Fruit fly (Drosophila melanogaster) whole organism, wandering third instar larva: Measurements from ENCODE around the gene mRpL47.
A peak's percentile ranks its signal among the peaks of the same experiment; 100 is the strongest.

Experiments used
- Abd-B ChIP-seq: fragments of >200 bp; optimal IDR thresholded peaks from 2 replicates; lab custom pipeline; 2017; ENCODE audit warnings: missing biosample characterization, missing genetic modification characterization
- CG32264 ChIP-seq: fragments of 200-800 bp; sonication (Bioruptor generic); optimal IDR thresholded peaks from 2 replicates; lab custom pipeline; 2016; ENCODE audit warnings: missing biosample characterization, missing genetic modification characterization
- CG9705 ChIP-seq: fragments of 200-800 bp; sonication (Bioruptor generic); optimal IDR thresholded peaks from 2 replicates; lab custom pipeline; 2018; ENCODE audit warnings: missing biosample characterization, mild to moderate bottlenecking, missing genetic modification characterization
- CrebA ChIP-seq: fragments of 200-800 bp; sonication (Bioruptor generic); optimal IDR thresholded peaks from 2 replicates; lab custom pipeline; 2016; ENCODE audit warnings: missing biosample characterization, mild to moderate bottlenecking, missing genetic modification characterization, borderline replicate concordance
- Dfd ChIP-seq: fragments of >200 bp; optimal IDR thresholded peaks from 2 replicates; lab custom pipeline; 2017; ENCODE audit warnings: missing biosample characterization, missing genetic modification characterization
- Dif ChIP-seq: fragments of 200-275, 200-300 bp; sonication (Bioruptor generic); optimal IDR thresholded peaks from 2 replicates; lab custom pipeline; 2018; ENCODE audit warnings: missing biosample characterization, missing genetic modification characterization; ENCODE audit not compliant: partially characterized antibody
- HLH106 ChIP-seq: fragments of 200-800 bp; optimal IDR thresholded peaks from 3 replicates; lab custom pipeline; 2019; ENCODE audit warnings: missing biosample characterization, mild to moderate bottlenecking, missing genetic modification characterization, moderate library complexity
- Hr78 ChIP-seq: fragments of >200 bp; optimal IDR thresholded peaks from 2 replicates; lab custom pipeline; 2017; ENCODE audit warnings: missing biosample characterization, missing genetic modification characterization
- Jra ChIP-seq: sonication (Bioruptor generic); optimal IDR thresholded peaks from 2 replicates; lab custom pipeline; 2016; ENCODE audit warnings: missing biosample characterization, missing genetic modification characterization
- Myc ChIP-seq: fragments of >200 bp; optimal IDR thresholded peaks from 2 replicates; lab custom pipeline; 2017
- OdsH ChIP-seq: fragments of 200-800 bp; sonication (Bioruptor generic); optimal IDR thresholded peaks from 2 replicates; lab custom pipeline; 2016; ENCODE audit warnings: missing biosample characterization, mild to moderate bottlenecking, missing genetic modification characterization
- Rel ChIP-seq, 2 experiments: fragments of 200-800 bp; sonication (Bioruptor generic) in 1 of 2; optimal IDR thresholded peaks; 2 replicates in 1 of 2; 3 replicates in 1 of 2; lab custom pipeline; 2016 to 2019; ENCODE audit warnings: mild to moderate bottlenecking in 2 of 2, missing biosample characterization in 2 of 2, missing genetic modification characterization in 2 of 2, moderate library complexity in 1 of 2
- Sp1 ChIP-seq: fragments of 200-800 bp; sonication (Bioruptor generic); optimal IDR thresholded peaks from 3 replicates; lab custom pipeline; 2019; ENCODE audit warnings: missing biosample characterization, mild to moderate bottlenecking, missing genetic modification characterization, moderate library complexity
- Vsx2 ChIP-seq: fragments of 200-300, 225-300 bp; sonication (Bioruptor generic); optimal IDR thresholded peaks from 2 replicates; lab custom pipeline; 2018; ENCODE audit warnings: missing biosample characterization, missing genetic modification characterization; ENCODE audit not compliant: partially characterized antibody
- br ChIP-seq: fragments of 200-800 bp; sonication (Bioruptor generic); optimal IDR thresholded peaks from 2 replicates; lab custom pipeline; 2016; ENCODE audit warnings: missing biosample characterization, missing genetic modification characterization
- brk ChIP-seq: fragments of 200-800 bp; sonication (Bioruptor generic); optimal IDR thresholded peaks from 2 replicates; lab custom pipeline; 2016; ENCODE audit warnings: missing biosample characterization, mild to moderate bottlenecking, missing genetic modification characterization
- dl ChIP-seq, 2 experiments: fragments of 175-275, 200-275 bp in 1 of 2; fragments of 200-275 bp in 1 of 2; sonication (Bioruptor generic); optimal IDR thresholded peaks; lab custom pipeline; 2018; ENCODE audit warnings: mild to moderate bottlenecking in 2 of 2, missing biosample characterization in 2 of 2, missing genetic modification characterization in 2 of 2, moderate library complexity in 2 of 2; ENCODE audit not compliant: partially characterized antibody in 2 of 2, insufficient read depth in 1 of 2
- dmrt93B ChIP-seq: fragments of 200-800 bp; sonication (Bioruptor generic); optimal IDR thresholded peaks from 2 replicates; lab custom pipeline; 2018; ENCODE audit warnings: missing biosample characterization, mild to moderate bottlenecking, missing genetic modification characterization
- ey ChIP-seq: fragments of 200-800 bp; sonication (Bioruptor generic); optimal IDR thresholded peaks from 2 replicates; lab custom pipeline; 2016; ENCODE audit warnings: missing biosample characterization, missing genetic modification characterization
- foxo ChIP-seq, 2 experiments: fragments of 200-800 bp; sonication (Bioruptor generic); optimal IDR thresholded peaks; 2 replicates in 1 of 2; 3 replicates in 1 of 2; lab custom pipeline; 2016 to 2017; ENCODE audit warnings: missing biosample characterization in 2 of 2, missing genetic modification characterization in 2 of 2
- fru ChIP-seq: fragments of 200-800 bp; sonication (Bioruptor generic); optimal IDR thresholded peaks from 3 replicates; lab custom pipeline; 2016; ENCODE audit warnings: missing biosample characterization, mild to moderate bottlenecking, missing genetic modification characterization
- h ChIP-seq: fragments of 200-800 bp; sonication (Bioruptor generic); optimal IDR thresholded peaks from 3 replicates; lab custom pipeline; 2016; ENCODE audit warnings: missing biosample characterization, mild to moderate bottlenecking, missing genetic modification characterization
- jim ChIP-seq: fragments of 175-275, 200-325 bp; sonication (Bioruptor generic); optimal IDR thresholded peaks from 2 replicates; lab custom pipeline; 2016; ENCODE audit warnings: missing biosample characterization, mild to moderate bottlenecking, missing genetic modification characterization
- pan ChIP-seq: fragments of >200 bp; optimal IDR thresholded peaks from 2 replicates; lab custom pipeline; 2017
- psq ChIP-seq: fragments of 200-800 bp; sonication (Bioruptor generic); optimal IDR thresholded peaks from 3 replicates; lab custom pipeline; 2017; ENCODE audit warnings: missing biosample characterization, mild to moderate bottlenecking, missing genetic modification characterization, moderate library complexity
- sage ChIP-seq: fragments of 200-800 bp; sonication (Bioruptor generic); optimal IDR thresholded peaks from 2 replicates; lab custom pipeline; 2016; ENCODE audit warnings: missing biosample characterization, mild to moderate bottlenecking, missing genetic modification characterization
- sv ChIP-seq: fragments of 200-800 bp; sonication (Bioruptor generic); optimal IDR thresholded peaks from 3 replicates; lab custom pipeline; 2016; ENCODE audit warnings: missing biosample characterization, missing genetic modification characterization
- woc ChIP-seq: sonication (Bioruptor generic); optimal IDR thresholded peaks from 2 replicates; lab custom pipeline; 2016; ENCODE audit warnings: missing biosample characterization, mild to moderate bottlenecking, missing genetic modification characterization

mRpL47 gene

DNA sequence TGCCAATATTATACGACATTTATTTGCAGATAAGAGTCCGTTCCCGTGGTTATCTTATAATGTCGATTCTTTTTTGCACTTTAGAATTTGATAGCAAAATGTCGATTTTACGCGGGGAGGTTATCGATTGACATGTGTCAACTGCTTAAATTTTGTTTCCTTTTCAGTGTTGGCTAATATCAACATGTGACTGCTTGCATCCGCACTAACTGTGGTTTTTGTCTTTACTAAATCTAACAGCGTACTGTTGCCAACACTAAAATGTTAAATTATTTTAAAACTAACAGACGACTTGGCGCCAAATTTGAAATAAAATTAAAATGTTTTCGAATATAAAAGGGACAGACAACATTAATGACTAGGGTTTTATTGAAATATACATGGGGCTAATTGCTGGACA, 19.0 kb downstream of the mRpL47 start (continued):
- TF ChIP-seq jim (GFP tag; lab: Kevin White, UChicago): no peak
- no peak for TF ChIP-seq Rel (GFP tag; optimal IDR thresholded peaks at IDR 0.05; lab: Kevin White, UChicago)
- peak; percentile 49 for TF ChIP-seq Rel (tag; optimal IDR thresholded peaks at IDR 0.05; lab: Kevin White, UChicago)
- peak; percentile 72 for TF ChIP-seq brk (GFP tag; lab: Kevin White, UChicago)

dm6 chr3R:9494627-9495009, 21.1 kb downstream of the mRpL47 start, which contains the start of gene phu:
Gene phu, plus strand, starts transcription at chr3R:9494801.
- no peak for TF ChIP-seq pan (lab: Kevin White, UChicago)
- TF ChIP-seq Rel (GFP tag; optimal IDR thresholded peaks at IDR 0.05; lab: Kevin White, UChicago): no peak
- no peak for TF ChIP-seq Rel (tag; optimal IDR thresholded peaks at IDR 0.05; lab: Kevin White, UChicago)
- TF ChIP-seq HLH106 (tag; lab: Kevin White, UChicago): no peak
- no peak for TF ChIP-seq h
- TF ChIP-seq fru (GFP tag; lab: Kevin White, UChicago): no peak
- no peak for TF ChIP-seq Vsx2 (GFP tag; lab: Kevin White, UChicago)
- no peak for TF ChIP-seq sv (GFP tag; lab: Kevin White, UChicago)
- TF ChIP-seq brk (GFP tag; lab: Kevin White, UChicago): no peak

DNA sequence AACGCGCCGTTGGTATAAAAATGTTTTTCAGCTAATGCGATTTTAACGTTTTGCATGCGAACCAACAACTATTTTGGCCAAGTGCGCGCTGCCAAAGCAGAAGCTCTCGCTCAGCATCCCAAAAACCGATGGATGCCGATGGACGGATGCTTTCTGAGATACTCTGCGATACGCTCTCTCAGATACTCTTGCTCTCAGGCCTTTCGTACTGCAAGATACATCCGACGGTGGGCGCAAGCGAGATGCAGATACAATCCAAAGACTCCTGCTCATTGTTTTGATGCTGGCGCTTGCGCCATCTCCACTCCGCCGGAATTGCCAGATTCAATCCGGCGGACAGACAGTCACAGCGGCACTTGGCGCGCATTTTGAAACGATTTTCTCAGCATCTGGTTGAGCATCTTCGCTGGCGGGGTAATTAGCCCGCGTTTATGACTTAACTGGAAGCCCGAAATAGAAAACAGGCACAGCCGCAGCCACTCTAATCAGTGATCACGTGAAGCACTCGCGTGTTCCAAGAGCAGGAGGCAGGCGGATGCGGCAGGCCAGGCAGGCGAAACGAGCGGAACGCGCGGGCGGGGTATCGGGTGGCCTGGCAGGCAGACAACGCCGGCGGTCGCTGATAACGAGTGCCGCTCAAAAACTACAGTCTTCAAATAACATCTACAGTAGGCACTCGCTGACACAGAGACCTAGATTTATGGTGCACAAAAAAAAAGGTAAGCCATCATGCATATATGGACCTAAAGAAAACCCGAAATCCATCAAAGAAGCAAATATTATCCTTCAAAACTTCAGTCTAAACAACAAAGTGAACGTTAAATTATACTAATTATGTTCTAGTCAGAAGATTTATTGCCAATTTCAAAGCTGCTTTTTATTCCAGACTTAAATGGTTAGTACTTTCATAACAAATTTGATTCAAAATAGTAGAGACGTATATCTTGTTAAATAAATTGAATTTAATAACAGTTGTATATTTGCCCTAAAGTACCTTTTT, 21.8 kb downstream of the mRpL47 start, which contains the start of gene CG16779:
TSS of gene CG16779 (minus strand) at position 51 of the 1,000 bp plus-strand sequence.
- TF ChIP-seq fru (GFP tag; lab: Kevin White, UChicago) (peak; percentile 7), Vsx2 (GFP tag; lab: Kevin White, UChicago) (peak; percentile 13), dmrt93B (GFP tag; lab: Kevin White, UChicago) (no peak), Dfd (no peak), sage (no peak), Dif (GFP tag; lab: Kevin White, UChicago) (peak; percentile 36), br (GFP tag; lab: Kevin White, UChicago) (peak; percentile 9), jim (GFP tag; lab: Kevin White, UChicago) (no peak), foxo (GFP tag; optimal IDR thresholded peaks at IDR 0.05; lab: Kevin White, UChicago) (peak in 1 of 2 experiments; percentile 24), dl (GFP tag; optimal IDR thresholded peaks at IDR 0.05; lab: Kevin White, UChicago; ENCODE audit: insufficient read depth in 1 of 2, partially characterized antibody in 2 of 2) (peak in 1 of 2 experiments; percentile 46)
- TF ChIP-seq, all 38 proteins: peak for 6

DNA sequence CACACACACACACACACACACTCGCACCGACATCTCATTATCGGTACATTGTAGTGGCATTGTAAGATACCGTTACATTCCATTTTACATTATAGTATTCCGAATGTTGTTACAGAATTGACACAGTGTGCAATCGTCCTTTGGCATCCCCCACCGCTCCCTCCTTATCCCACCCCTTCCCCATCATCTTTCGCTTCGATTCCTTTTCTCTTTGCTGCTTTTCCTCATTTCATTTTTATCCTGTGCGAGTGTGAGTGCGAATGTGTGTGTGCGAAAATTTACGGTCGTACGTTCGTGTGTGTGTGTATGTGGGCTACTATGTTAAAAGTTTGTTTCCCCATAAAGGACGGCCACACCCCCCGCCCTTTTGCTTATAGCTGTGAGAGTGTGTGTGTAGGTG, 23.6 kb downstream of the mRpL47 start:
- TF ChIP-seq Abd-B (GFP tag; lab: Kevin White, UChicago): no peak
- TF ChIP-seq OdsH: no peak
- no peak for TF ChIP-seq ey (GFP tag; lab: Kevin White, UChicago)
- TF ChIP-seq br (GFP tag; lab: Kevin White, UChicago): no peak
- TF ChIP-seq Sp1 (GFP tag; lab: Kevin White, UChicago): no peak
- no peak for TF ChIP-seq CrebA (GFP tag; lab: Kevin White, UChicago)
- TF ChIP-seq psq (GFP tag; lab: Kevin White, UChicago): no peak
- TF ChIP-seq Vsx2 (GFP tag; lab: Kevin White, UChicago): no peak
- TF ChIP-seq Dfd: no peak
- no peak for TF ChIP-seq woc (GFP tag; lab: Kevin White, UChicago)
- TF ChIP-seq Myc (lab: Kevin White, UChicago): no peak
- no peak for TF ChIP-seq Hr78 (GFP tag; lab: Kevin White, UChicago)

DNA sequence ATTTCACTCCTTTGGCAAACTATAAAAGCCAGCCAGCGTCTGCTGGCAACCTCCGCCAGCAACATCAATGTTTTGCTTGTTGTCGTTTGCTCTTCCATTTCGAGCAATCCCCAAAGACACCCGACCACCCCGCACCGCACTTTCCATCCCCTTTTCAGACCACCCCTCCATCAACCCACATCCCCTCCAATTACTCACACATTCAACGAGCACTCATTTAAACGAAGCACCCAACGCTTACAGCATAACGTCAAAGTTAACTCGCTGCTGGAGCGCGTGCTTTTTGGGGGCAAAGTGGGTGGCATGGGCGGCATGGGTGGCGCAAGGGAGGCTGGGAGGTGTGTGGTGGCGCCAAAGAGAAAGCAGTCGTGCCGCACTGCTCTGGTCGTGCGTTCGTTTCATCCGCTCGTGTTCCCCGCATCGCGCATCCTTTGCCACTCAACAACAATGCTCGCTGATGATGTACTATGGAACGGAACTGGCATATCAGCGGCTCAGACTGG, 24.6 kb downstream of the mRpL47 start:
- no peak for TF ChIP-seq HLH106 (tag; lab: Kevin White, UChicago)
- TF ChIP-seq h: no peak
- no peak for TF ChIP-seq Myc (lab: Kevin White, UChicago)
- TF ChIP-seq dl (GFP tag; optimal IDR thresholded peaks at IDR 0.05; lab: Kevin White, UChicago; ENCODE audit: insufficient read depth in 1 of 2, partially characterized antibody in 2 of 2): no peak
- TF ChIP-seq CG9705 (GFP tag; lab: Kevin White, UChicago): no peak
- no peak for TF ChIP-seq Vsx2 (GFP tag; lab: Kevin White, UChicago)
- no peak for TF ChIP-seq CrebA (GFP tag; lab: Kevin White, UChicago)
- no peak for TF ChIP-seq Jra (GFP tag; lab: Kevin White, UChicago)
- no peak for TF ChIP-seq CG32264 (GFP tag; lab: Kevin White, UChicago)
